Worm (Caenorhabditis elegans) whole organism, L1 larva: ENCODE data around the gene ZC412.10.

Experiments
- aly-2 ChIP-seq: fragments of 150-350 bp; optimal IDR thresholded peaks from 2 replicates; lab custom pipeline; 2014; ENCODE audit warnings: missing biosample characterization, missing genetic modification characterization
- ama-1 ChIP-seq: fragments of 150-350 bp; optimal IDR thresholded peaks from 2 replicates; lab custom pipeline; 2014
- dpl-1 ChIP-seq, 3 experiments: fragments of 150-350 bp in 2 of 3; sonication (generic microtip) in 1 of 3; optimal IDR thresholded peaks; 2 replicates each; lab custom pipeline; 2014 to 2017; ENCODE audit warnings: missing biosample characterization in 3 of 3, missing genetic modification characterization in 3 of 3, missing genetic modification reagents in 3 of 3
- fos-1 ChIP-seq: fragments of 150-350 bp; optimal IDR thresholded peaks from 2 replicates; lab custom pipeline; 2014; ENCODE audit warnings: missing biosample characterization, missing genetic modification characterization
- lin-13 ChIP-seq: fragments of 150-350 bp; optimal IDR thresholded peaks from 2 replicates; lab custom pipeline; 2014; ENCODE audit warnings: missing biosample characterization, missing genetic modification reagents, missing genetic modification characterization
- lin-39 ChIP-seq: fragments of 150-350 bp; optimal IDR thresholded peaks from 2 replicates; lab custom pipeline; 2014; ENCODE audit warnings: missing biosample characterization, missing genetic modification reagents, missing genetic modification characterization
- mep-1 ChIP-seq: fragments of 150-350 bp; optimal IDR thresholded peaks from 2 replicates; lab custom pipeline; 2014; ENCODE audit warnings: missing biosample characterization, missing genetic modification characterization
- nhr-237 ChIP-seq: fragments of 150-350 bp; optimal IDR thresholded peaks from 2 replicates; lab custom pipeline; 2014; ENCODE audit warnings: missing biosample characterization, missing genetic modification characterization
- nhr-28 ChIP-seq: fragments of 150-350 bp; optimal IDR thresholded peaks from 2 replicates; lab custom pipeline; 2014; ENCODE audit warnings: missing biosample characterization, missing genetic modification characterization
- pqm-1 ChIP-seq: sonication (generic microtip); optimal IDR thresholded peaks from 3 replicates; lab custom pipeline; 2017; ENCODE audit warnings: missing biosample characterization, missing genetic modification characterization
- skn-1 ChIP-seq: fragments of 150-350 bp; optimal IDR thresholded peaks from 2 replicates; lab custom pipeline; 2014; ENCODE audit warnings: missing biosample characterization, missing genetic modification characterization
- unc-30 ChIP-seq: sonication (generic microtip); optimal IDR thresholded peaks from 2 replicates; lab custom pipeline; 2017; ENCODE audit warnings: missing biosample characterization, missing genetic modification characterization
- ztf-11 ChIP-seq, 2 experiments: sonication (generic microtip); optimal IDR thresholded peaks; 2 replicates each; lab custom pipeline; 2016 to 2017; ENCODE audit warnings: missing genetic modification characterization in 2 of 2, missing biosample characterization in 1 of 2, missing compliant biosample characterization in 1 of 2

DNA sequence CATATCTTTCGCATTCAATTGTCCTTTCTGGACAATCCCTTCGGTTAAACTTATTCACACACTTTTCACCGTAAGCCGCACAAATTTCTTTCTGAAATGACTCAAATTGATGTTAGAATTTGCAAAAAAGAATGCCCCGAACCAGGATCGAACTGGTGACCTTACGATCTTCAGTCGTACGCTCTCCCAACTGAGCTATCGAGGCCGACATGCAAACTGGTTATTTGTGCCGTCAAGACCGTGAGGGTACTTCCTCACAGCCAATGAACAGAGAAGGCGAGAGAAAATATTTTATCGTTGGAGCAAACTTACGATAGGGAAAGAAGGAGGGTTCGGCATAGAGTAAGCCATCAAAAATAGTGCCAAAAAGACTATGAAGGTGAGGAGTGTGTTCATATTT, 367 bp downstream of the ZC412.10 start:
- TF ChIP-seq dpl-1 (GFP tag; optimal IDR thresholded peaks at IDR 0.05; lab: Kevin White, UChicago) (peak in 2 of 3 experiments; percentile 11 to 32), fos-1 (tag; lab: Kevin White, UChicago) (no peak), skn-1 (tag; lab: Kevin White, UChicago) (no peak), ama-1 (lab: Kevin White, UChicago) (no peak), lin-13 (GFP tag; lab: Kevin White, UChicago) (no peak), mep-1 (peak; percentile 62), pqm-1 (tag; lab: Kevin White, UChicago) (no peak), nhr-28 (tag; lab: Kevin White, UChicago) (no peak), nhr-237 (tag; lab: Kevin White, UChicago) (no peak), lin-39 (tag; lab: Kevin White, UChicago) (no peak), ztf-11 (tag; optimal IDR thresholded peaks at IDR 0.05; lab: Kevin White, UChicago) (no peak), unc-30 (tag; lab: Kevin White, UChicago) (no peak), aly-2 (no peak)
